Worm (Caenorhabditis elegans) whole organism, dauer: ENCODE results near the gene icl-1.

Experiments
- unc-62 ChIP-seq: sonication (generic microtip); optimal IDR thresholded peaks from 2 replicates; lab custom pipeline; 2017; ENCODE audit warnings: missing biosample characterization, missing genetic modification reagents, missing genetic modification characterization

icl-1 gene

DNA sequence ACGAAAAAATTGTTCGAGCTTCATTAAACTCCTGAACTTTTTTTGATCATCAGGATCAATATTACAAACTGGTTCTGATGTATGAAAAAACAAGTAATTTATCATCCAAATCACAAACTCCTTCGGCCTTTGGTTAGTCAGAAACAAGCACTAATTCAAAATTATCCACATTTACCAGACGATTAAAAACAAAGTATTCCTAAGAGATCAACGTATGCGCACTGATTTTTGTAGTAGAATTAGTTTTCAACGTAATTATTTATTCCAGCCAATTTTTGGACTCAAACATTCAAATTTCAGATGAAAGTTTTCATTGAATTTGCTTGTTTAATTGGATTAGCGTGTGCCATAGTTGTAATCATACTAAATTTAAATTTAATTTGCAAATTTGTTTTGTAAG lies 20.9 kb downstream of the icl-1 start, which contains the start of gene srbc-38:
Gene srbc-38, plus strand, starts transcription at position 301 of the 400 bp plus-strand sequence.
- no peak for TF ChIP-seq unc-62 (GFP tag; lab: Kevin White, UChicago)

ce11 chrV:702260-702659 lies 25.5 kb downstream of the icl-1 start, which contains the start of gene srbc-37:
Gene srbc-37 (plus strand): TSS chrV:702560.
- TF ChIP-seq unc-62 (GFP tag; lab: Kevin White, UChicago) = no peak

DNA sequence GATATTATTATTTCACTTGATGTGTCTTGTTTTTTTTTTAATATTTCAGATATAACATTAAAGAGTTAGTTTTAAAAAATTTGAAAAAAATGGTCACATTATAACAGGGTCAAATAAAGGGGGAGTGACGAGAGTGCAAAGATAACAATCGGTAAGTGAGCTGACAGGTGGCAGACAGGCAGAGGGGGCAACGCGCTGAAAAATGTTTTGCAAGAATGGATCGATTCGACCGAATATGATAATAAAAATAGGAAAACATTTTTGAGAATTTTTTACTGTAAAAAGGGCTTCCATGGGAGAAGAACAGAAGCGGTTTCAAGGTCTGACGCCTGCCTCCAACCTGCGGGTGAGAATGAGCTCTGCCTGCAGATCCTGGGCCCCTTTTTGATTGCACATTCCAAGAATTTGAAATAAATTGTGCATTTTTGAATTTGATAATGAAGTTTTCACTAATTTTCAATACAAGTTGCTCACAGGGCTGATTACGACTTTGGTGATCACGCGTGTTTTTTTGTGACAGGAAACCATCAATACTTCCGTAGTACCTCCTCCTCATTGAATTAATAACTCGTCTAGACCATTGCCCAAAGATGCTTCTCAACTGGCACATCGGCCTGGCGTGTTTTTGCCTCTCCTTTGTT lies 28.2 kb downstream of the icl-1 start, which contains the start of the genes ugt-29 and srx-5:
Gene ugt-29, minus strand, starts transcription at position 101 of the 641 bp plus-strand sequence.
Gene srx-5, plus strand, starts transcription at position 591 of the 641 bp plus-strand sequence.
- no peak for TF ChIP-seq unc-62 (GFP tag; lab: Kevin White, UChicago)

DNA sequence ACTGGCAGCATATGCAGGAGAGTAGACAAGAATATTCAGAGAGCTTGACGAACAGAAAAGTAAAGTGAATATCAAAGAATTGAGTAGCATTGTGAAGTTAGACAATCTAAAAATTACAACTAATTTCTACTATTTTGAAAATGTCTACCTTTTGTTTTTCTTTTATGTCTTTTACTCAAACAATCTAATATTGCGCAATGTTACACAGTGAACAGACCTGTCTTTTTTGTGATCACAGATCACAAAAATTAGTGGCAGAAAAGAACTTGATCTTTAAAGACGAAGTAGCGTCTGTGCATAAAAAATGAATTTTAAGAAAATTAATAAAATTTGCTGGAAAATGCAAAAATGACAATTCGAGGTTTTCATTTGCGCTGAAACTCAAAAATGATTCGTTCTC lies 28.8 kb downstream of the icl-1 start:
- TF ChIP-seq unc-62 (GFP tag; lab: Kevin White, UChicago) = no peak

DNA sequence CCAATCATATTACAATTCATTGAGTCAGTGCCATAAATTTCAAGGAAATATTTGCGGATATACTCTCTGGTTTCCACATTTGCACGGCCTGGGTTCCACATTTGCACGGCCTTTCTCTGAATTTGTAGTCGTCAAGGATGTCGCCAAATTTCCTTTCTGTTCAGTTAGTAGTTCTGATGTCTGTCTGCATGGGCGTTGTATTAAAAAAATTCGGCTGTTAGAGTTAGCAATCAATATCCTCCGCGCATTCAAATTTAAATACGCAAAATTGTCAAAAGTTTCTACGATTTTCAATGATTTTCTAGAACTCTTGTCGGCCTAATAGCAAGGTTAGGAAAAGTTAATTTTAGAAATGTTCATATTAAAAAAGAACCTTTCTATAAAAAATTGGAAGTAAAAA lies 31.9 kb downstream of the icl-1 start, which contains the start of gene srj-52:
Gene srj-52, minus strand, starts transcription at position 101 of the 400 bp plus-strand sequence.
- TF ChIP-seq unc-62 (GFP tag; lab: Kevin White, UChicago) = no peak

- TF ChIP-seq unc-62 (GFP tag; lab: Kevin White, UChicago) = no peak
These were observed 33.2 kb downstream of the icl-1 start, which contains the start of gene srj-53 for ce11 chrV:694625-695024. Gene srj-53 (minus strand): TSS chrV:694725.

DNA sequence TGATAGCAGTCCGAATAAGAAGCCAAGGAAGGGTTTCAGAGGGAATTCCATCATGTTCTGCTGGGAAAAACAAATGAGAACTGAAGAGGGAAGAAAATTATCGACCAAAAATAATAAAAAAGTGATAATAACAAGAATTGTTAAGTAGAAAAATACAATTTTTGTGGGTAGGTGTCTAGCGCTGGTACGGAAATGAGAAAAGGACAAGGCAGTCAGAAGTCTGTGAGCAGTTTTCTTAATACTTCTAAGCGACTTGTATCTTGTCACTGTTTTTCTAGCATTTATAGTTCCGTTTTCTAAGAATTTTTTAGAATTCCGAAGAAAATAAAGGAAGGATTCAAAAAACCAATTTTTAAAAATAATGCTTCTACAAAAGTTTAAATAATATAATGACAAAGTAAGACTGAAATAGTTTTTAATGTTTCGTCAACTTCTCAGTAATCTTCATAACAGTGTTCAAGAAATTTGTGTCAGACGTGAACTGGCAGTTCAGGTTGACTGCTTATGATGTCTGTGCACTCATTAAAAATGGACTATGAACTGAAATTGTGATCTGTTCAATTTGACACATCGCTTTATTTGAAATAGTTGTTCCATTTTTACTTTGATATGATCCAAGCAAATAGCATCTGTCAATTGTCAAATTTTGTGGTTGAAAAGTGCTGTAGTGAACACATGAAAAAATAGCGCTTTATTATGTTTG lies 34.9 kb downstream of the icl-1 start, which contains the start of gene srx-4:
Gene srx-4, minus strand, starts transcription at position 51 of the 703 bp plus-strand sequence.
- TF ChIP-seq unc-62 (GFP tag; lab: Kevin White, UChicago) = no peak

DNA sequence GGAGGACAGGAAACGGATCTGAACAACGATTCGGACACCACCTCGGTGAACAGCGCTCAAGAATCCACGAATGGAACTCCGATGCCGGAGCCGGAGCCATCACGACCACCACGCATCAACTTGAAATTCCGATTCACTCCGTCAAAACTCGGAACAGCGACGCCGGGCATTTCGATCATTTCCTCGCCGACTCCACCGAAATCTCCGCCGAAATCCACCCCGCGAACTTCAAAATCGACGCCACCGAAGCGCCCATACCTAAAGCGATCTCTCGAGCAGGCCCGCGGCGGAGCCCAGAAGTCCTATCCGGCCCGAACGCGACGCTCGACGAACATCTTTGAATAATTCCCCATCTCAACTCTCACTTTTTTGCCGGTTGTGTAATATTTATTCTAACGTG lies 38.3 kb downstream of the icl-1 start:
- TF ChIP-seq unc-62 (GFP tag; lab: Kevin White, UChicago) = no peak

DNA sequence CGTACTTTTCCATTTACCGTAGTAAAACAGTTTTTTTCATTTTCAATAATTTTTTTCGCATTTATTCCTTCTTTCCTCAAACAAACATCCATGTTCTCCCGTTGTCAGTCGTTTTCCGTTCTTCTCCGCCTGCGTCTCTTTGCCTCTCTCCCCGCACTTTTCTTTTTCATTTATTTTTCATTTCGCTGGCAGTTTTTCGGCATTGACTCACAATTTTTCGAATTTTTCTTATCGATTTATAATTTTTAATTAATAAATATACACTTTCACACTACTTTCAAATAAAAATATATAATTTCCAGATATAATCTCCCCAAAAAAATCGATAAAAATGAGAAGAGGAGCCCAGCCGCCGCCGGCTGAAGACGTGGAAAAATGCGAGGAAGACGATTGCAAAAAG lies 40.4 kb downstream of the icl-1 start, which contains the start of gene H25P19.1:
Gene H25P19.1, plus strand, starts transcription at position 301 of the 400 bp plus-strand sequence.
- no peak for TF ChIP-seq unc-62 (GFP tag; lab: Kevin White, UChicago)

DNA sequence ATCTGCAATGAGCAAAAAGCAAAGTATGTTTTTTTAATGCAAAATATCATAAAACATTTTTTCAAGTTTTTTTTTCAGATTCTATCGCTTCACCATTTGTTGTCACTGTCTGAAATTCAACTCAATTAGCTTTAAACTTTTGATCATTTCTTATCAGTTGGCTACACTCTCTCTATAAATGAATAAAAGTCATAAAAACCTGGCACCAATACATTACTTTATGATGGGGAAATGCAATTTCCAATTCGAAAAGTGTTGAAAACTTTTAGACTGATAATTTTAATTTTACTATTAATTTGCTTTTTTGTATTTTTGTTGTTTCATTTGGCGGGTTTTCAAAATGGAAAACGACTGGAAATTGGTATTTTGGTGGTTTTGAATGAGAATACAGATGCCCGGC lies 43.9 kb downstream of the icl-1 start, which contains the start of gene F31F4.1:
Gene F31F4.1, plus strand, starts transcription at position 203 of the 400 bp plus-strand sequence.
- no peak for TF ChIP-seq unc-62 (GFP tag; lab: Kevin White, UChicago)

DNA sequence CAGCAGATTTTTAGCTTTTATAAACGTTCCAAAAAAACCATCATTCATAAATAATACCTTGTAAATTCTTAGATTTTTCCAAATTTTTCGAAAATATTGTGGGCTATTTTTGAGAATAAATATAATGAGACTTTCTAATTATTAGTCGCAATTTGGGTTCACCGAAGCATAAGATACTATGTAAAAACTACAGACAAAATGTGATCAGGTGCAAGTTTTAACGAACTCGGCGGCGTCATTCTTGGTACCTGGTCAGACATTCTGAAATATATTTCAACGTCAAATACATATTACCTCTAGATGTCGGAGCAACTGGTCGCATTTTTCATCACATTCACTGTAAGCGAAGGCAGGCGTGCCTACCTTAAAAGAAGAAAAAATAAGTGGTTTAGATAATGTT lies 45.8 kb downstream of the icl-1 start, which contains the start of gene srx-23:
Gene srx-23, plus strand, starts transcription at position 301 of the 400 bp plus-strand sequence.
- TF ChIP-seq unc-62 (GFP tag; lab: Kevin White, UChicago) = no peak

DNA sequence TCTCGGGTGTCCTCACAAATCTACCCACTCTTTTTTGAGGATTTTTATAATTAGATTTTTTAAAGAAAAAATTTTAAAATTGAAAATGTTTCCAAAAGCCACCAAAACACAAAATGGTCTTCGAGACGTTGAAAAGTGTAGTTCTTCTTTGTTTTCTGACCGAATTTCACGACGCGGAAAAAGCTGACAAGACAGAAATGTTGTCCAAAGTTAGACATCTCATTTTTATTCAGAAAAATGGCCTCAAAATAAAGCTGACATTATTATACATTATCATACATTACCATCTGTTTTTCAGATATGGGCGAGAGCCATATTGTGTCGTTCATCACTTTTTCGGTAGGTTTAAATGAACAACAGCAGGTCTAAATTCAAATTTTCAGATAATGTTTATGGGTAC lies 48.1 kb downstream of the icl-1 start, which contains the start of gene srx-22:
Gene srx-22, plus strand, starts transcription at position 301 of the 400 bp plus-strand sequence.
- TF ChIP-seq unc-62 (GFP tag; lab: Kevin White, UChicago) = no peak

- no peak for TF ChIP-seq unc-62 (GFP tag; lab: Kevin White, UChicago)
These were observed 51.2 kb downstream of the icl-1 start, which contains the start of the genes fbxa-72 and srx-21 for ce11 chrV:676550-677084. Gene fbxa-72 (minus strand): TSS chrV:676753. Gene srx-21 (plus strand): TSS chrV:677034.

ce11 chrV:676090-676489 lies 51.7 kb downstream of the icl-1 start:
- no peak for TF ChIP-seq unc-62 (GFP tag; lab: Kevin White, UChicago)
